Fruit fly (Drosophila melanogaster): Measurements from ENCODE around the gene atms.

- no peak for TF ChIP-seq CG3407 (GFP tag; optimal IDR thresholded peaks at IDR 0.05)
- TF ChIP-seq CG8765 (GFP tag; IDR thresholded peaks at IDR 0.05) = no peak
- TF ChIP-seq CG13424 (tag; optimal IDR thresholded peaks at IDR 0.05) = no peak
- TF ChIP-seq Oaz (GFP tag; IDR thresholded peaks at IDR 0.05) = no peak
- TF ChIP-seq C15 (GFP tag; IDR thresholded peaks at IDR 0.05) = no peak
- TF ChIP-seq Asciz (GFP tag; optimal IDR thresholded peaks at IDR 0.05) = no peak
- TF ChIP-seq Xbp1 (GFP tag; optimal IDR thresholded peaks at IDR 0.05) = no peak
- TF ChIP-seq ash1 (GFP tag; optimal IDR thresholded peaks at IDR 0.05) = no peak
- TF ChIP-seq CG43689 (GFP tag; IDR thresholded peaks at IDR 0.05) = no peak
- no peak for TF ChIP-seq CG8281 (tag; optimal IDR thresholded peaks at IDR 0.05)
- no peak for TF ChIP-seq CG16815 (GFP tag; optimal IDR thresholded peaks at IDR 0.05)
- no peak for TF ChIP-seq h (optimal IDR thresholded peaks at IDR 0.05)
Measured at dm6 chr3R:4825188-4825587, 75.4 kb downstream of the atms start.
